Worm (Caenorhabditis elegans) whole organism, late embryonic: ENCODE data around the gene F57G12.1.

ENCODE experiments used
- K02D7.2 ChIP-seq: sonication (generic microtip); optimal IDR thresholded peaks from 2 replicates; lab custom pipeline; 2017; ENCODE audit warnings: mild to moderate bottlenecking, missing genetic modification characterization, missing compliant biosample characterization
- K09A11.1 ChIP-seq: sonication (generic microtip); optimal IDR thresholded peaks from 2 replicates; lab custom pipeline; 2017; ENCODE audit warnings: antibody characterized with exemption, mild to moderate bottlenecking, missing genetic modification characterization, missing compliant biosample characterization; ENCODE audit not compliant: insufficient read depth
- T23F11.4 ChIP-seq: fragments of 200-800 bp; sonication (Bioruptor generic); optimal IDR thresholded peaks from 2 replicates; lab custom pipeline; 2018; ENCODE audit warnings: mild to moderate bottlenecking, missing genetic modification characterization, missing compliant biosample characterization
- ama-1 ChIP-seq: fragments of 150-350 bp; optimal IDR thresholded peaks from 2 replicates; lab custom pipeline; 2014
- ceh-18 ChIP-seq: sonication (generic microtip); optimal IDR thresholded peaks from 2 replicates; lab custom pipeline; 2016; ENCODE audit warnings: missing genetic modification characterization, missing compliant biosample characterization
- ceh-2 ChIP-seq: sonication (generic microtip); optimal IDR thresholded peaks from 2 replicates; lab custom pipeline; 2016; ENCODE audit warnings: missing genotype, missing genetic modification characterization, missing compliant biosample characterization
- ceh-22 ChIP-seq: sonication (generic microtip); optimal IDR thresholded peaks from 2 replicates; lab custom pipeline; 2017; ENCODE audit warnings: missing biosample characterization, missing genetic modification characterization
- ceh-30 ChIP-seq: fragments of 150-350 bp; optimal IDR thresholded peaks from 2 replicates; lab custom pipeline; 2014; ENCODE audit warnings: missing biosample characterization, missing genetic modification characterization
- ceh-34 ChIP-seq: sonication (generic microtip); optimal IDR thresholded peaks from 2 replicates; lab custom pipeline; 2016; ENCODE audit warnings: mild to moderate bottlenecking, missing genetic modification characterization, missing compliant biosample characterization
- ceh-48 ChIP-seq: sonication (generic microtip); optimal IDR thresholded peaks from 2 replicates; lab custom pipeline; 2016; ENCODE audit warnings: missing genetic modification characterization, inconsistent platforms, missing compliant biosample characterization
- ceh-6 ChIP-seq: fragments of 200-800 bp; sonication (Bioruptor generic); optimal IDR thresholded peaks from 2 replicates; lab custom pipeline; 2018; ENCODE audit warnings: mild to moderate bottlenecking, missing genetic modification characterization, missing compliant biosample characterization
- che-1 ChIP-seq: sonication (generic microtip); optimal IDR thresholded peaks from 2 replicates; lab custom pipeline; 2016; ENCODE audit warnings: mild to moderate bottlenecking, missing genetic modification characterization, missing compliant biosample characterization
- dmd-4 ChIP-seq: sonication (generic microtip); optimal IDR thresholded peaks from 2 replicates; lab custom pipeline; 2016; ENCODE audit warnings: borderline replicate concordance, missing genetic modification characterization, missing compliant biosample characterization
- dve-1 ChIP-seq: sonication (generic microtip); optimal IDR thresholded peaks from 2 replicates; lab custom pipeline; 2017; ENCODE audit warnings: antibody characterized with exemption, mild to moderate bottlenecking, missing genetic modification characterization, missing compliant biosample characterization
- elt-2 ChIP-seq: sonication (generic microtip); optimal IDR thresholded peaks from 2 replicates; lab custom pipeline; 2016; ENCODE audit warnings: missing genetic modification reagents, missing genetic modification characterization, missing compliant biosample characterization
- elt-4 ChIP-seq: sonication (generic microtip); optimal IDR thresholded peaks from 2 replicates; lab custom pipeline; 2016; ENCODE audit warnings: missing genetic modification characterization, missing compliant biosample characterization
- ets-4 ChIP-seq: sonication (generic microtip); optimal IDR thresholded peaks from 2 replicates; lab custom pipeline; 2016; ENCODE audit warnings: missing genetic modification characterization, missing compliant biosample characterization
- fkh-10 ChIP-seq: fragments of 150-350 bp; optimal IDR thresholded peaks from 2 replicates; lab custom pipeline; 2014; ENCODE audit warnings: missing biosample characterization, missing genetic modification reagents, missing genetic modification characterization
- fkh-6 ChIP-seq: sonication (generic microtip); optimal IDR thresholded peaks from 2 replicates; lab custom pipeline; 2016; ENCODE audit warnings: missing genetic modification characterization, missing compliant biosample characterization
- hlh-13 ChIP-seq: fragments of 200-800 bp; sonication (Bioruptor generic); optimal IDR thresholded peaks from 2 replicates; lab custom pipeline; 2018; ENCODE audit warnings: mild to moderate bottlenecking, missing genetic modification characterization, missing compliant biosample characterization
- hlh-15 ChIP-seq: sonication (generic microtip); optimal IDR thresholded peaks from 2 replicates; lab custom pipeline; 2016; ENCODE audit warnings: missing genetic modification characterization, missing compliant biosample characterization
- hlh-30 ChIP-seq: sonication (generic microtip); optimal IDR thresholded peaks from 2 replicates; lab custom pipeline; 2017; ENCODE audit warnings: antibody characterized with exemption, missing genetic modification characterization, missing compliant biosample characterization; ENCODE audit not compliant: insufficient read depth
- hlh-6 ChIP-seq: sonication (generic microtip); optimal IDR thresholded peaks from 2 replicates; lab custom pipeline; 2016; ENCODE audit warnings: missing genotype, missing genetic modification characterization, missing compliant biosample characterization
- lim-6 ChIP-seq: sonication (generic microtip); optimal IDR thresholded peaks from 2 replicates; lab custom pipeline; 2016; ENCODE audit warnings: missing genetic modification characterization, missing compliant biosample characterization
- madf-2 ChIP-seq: sonication (generic microtip); optimal IDR thresholded peaks from 2 replicates; lab custom pipeline; 2017; ENCODE audit warnings: missing genetic modification characterization, missing compliant biosample characterization
- mec-3 ChIP-seq: sonication (generic microtip); optimal IDR thresholded peaks from 2 replicates; lab custom pipeline; 2016; ENCODE audit warnings: borderline replicate concordance, missing genetic modification characterization, missing compliant biosample characterization
- nfya-1 ChIP-seq: sonication (generic microtip); optimal IDR thresholded peaks from 2 replicates; lab custom pipeline; 2017; ENCODE audit warnings: missing genetic modification characterization, mild to moderate bottlenecking, missing compliant biosample characterization, antibody characterized with exemption, moderate library complexity
- npax-4 ChIP-seq: sonication (generic microtip); optimal IDR thresholded peaks from 2 replicates; lab custom pipeline; 2016; ENCODE audit warnings: missing genetic modification characterization, missing compliant biosample characterization
- odd-2 ChIP-seq: sonication (generic microtip); optimal IDR thresholded peaks from 2 replicates; lab custom pipeline; 2017; ENCODE audit warnings: antibody characterized with exemption, mild to moderate bottlenecking, missing genetic modification characterization, missing compliant biosample characterization
- pqm-1 ChIP-seq: sonication (generic microtip); optimal IDR thresholded peaks from 2 replicates; lab custom pipeline; 2016; ENCODE audit warnings: missing genetic modification characterization, missing compliant biosample characterization
- ref-2 ChIP-seq: sonication (generic microtip); optimal IDR thresholded peaks from 2 replicates; lab custom pipeline; 2016; ENCODE audit warnings: missing genetic modification characterization, missing compliant biosample characterization
- rnt-1 ChIP-seq: sonication (generic microtip); optimal IDR thresholded peaks from 2 replicates; lab custom pipeline; 2016; ENCODE audit warnings: missing genetic modification characterization, missing compliant biosample characterization
- sdc-2 ChIP-seq: sonication (generic microtip); optimal IDR thresholded peaks from 2 replicates; lab custom pipeline; 2016; ENCODE audit warnings: missing genotype, missing genetic modification characterization, missing compliant biosample characterization
- sox-2 ChIP-seq: fragments of 200-800 bp; sonication (Bioruptor generic); IDR thresholded peaks from 2 replicates; pipeline ENCODE4 v1.3.6; 2022; ENCODE audit warnings: missing genetic modification reagents, missing genetic modification characterization, missing compliant biosample characterization
- sox-4 ChIP-seq: sonication (generic microtip); optimal IDR thresholded peaks from 2 replicates; lab custom pipeline; 2017; ENCODE audit warnings: mild to moderate bottlenecking, missing genetic modification characterization, inconsistent platforms, missing compliant biosample characterization
- syd-9 ChIP-seq: sonication (generic microtip); optimal IDR thresholded peaks from 2 replicates; lab custom pipeline; 2016; ENCODE audit warnings: mild to moderate bottlenecking, missing genetic modification characterization, moderate library complexity, missing compliant biosample characterization
- tbx-7 ChIP-seq: sonication (generic microtip); optimal IDR thresholded peaks from 2 replicates; lab custom pipeline; 2016; ENCODE audit warnings: missing genotype, missing genetic modification characterization, missing compliant biosample characterization
- ttx-3 ChIP-seq: sonication (generic microtip); optimal IDR thresholded peaks from 2 replicates; lab custom pipeline; 2016; ENCODE audit warnings: missing genetic modification reagents, missing genetic modification characterization, missing compliant biosample characterization
- unc-3 ChIP-seq, 2 experiments: fragments of 200-800 bp in 1 of 2; sonication (Bioruptor generic) in 1 of 2; sonication (generic microtip) in 1 of 2; conservative IDR thresholded peaks in 1 of 2; optimal IDR thresholded peaks in 1 of 2; 2 replicates each; pipeline versions ENCODE4 v1.3.6 to Lab custom; 2016 to 2022; ENCODE audit warnings: missing compliant biosample characterization in 2 of 2, missing genetic modification characterization in 2 of 2, missing genetic modification reagents in 1 of 2
- unc-42 ChIP-seq: sonication (generic microtip); optimal IDR thresholded peaks from 2 replicates; lab custom pipeline; 2016; ENCODE audit warnings: missing genotype, missing genetic modification characterization, missing compliant biosample characterization
- zip-5 ChIP-seq: sonication (generic microtip); optimal IDR thresholded peaks from 2 replicates; lab custom pipeline; 2016; ENCODE audit warnings: missing genetic modification characterization, missing compliant biosample characterization
- ztf-16 ChIP-seq: sonication (generic microtip); optimal IDR thresholded peaks from 2 replicates; lab custom pipeline; 2017; ENCODE audit warnings: missing genetic modification characterization, missing compliant biosample characterization

Gene F57G12.1

ce11 chrX:12178351-12179089 is 7.0 kb upstream of the F57G12.1 start:
- peak; percentile 25 for TF ChIP-seq unc-42
- TF ChIP-seq npax-4 (tag; lab: Kevin White, UChicago): no peak
- TF ChIP-seq elt-2: no peak
- TF ChIP-seq lim-6: no peak
- TF ChIP-seq fkh-10 (GFP tag; lab: Kevin White, UChicago): no peak
- no peak for TF ChIP-seq ama-1 (lab: Kevin White, UChicago)
- TF ChIP-seq ceh-34 (tag; lab: Kevin White, UChicago): no peak

DNA sequence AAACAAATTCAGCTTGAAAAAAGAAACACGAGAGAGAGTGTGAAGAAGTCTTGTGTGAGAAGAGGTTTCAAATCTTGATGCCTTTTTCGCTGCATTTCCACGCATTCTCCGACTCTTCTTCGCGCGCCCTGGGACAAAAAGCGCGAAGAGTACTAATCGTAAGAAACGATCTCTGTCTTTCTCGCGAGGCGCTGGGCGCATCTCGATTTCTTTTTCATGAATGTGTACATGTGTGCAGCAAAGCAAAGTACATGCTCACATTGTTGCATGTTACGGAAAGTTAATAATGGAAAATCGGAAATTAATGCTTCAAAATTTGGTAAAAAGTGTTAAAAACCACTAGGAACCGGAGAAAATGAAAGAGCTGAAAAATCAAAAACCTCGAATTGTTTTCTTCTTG is 6.0 kb upstream of the F57G12.1 start:
- TF ChIP-seq hlh-13 (GFP tag; lab: Kevin White, UChicago) (no peak), mec-3 (tag; lab: Kevin White, UChicago) (no peak), npax-4 (tag; lab: Kevin White, UChicago) (no peak), ceh-6 (GFP tag; lab: Kevin White, UChicago) (no peak), pqm-1 (tag; lab: Kevin White, UChicago) (no peak), fkh-6 (tag; lab: Kevin White, UChicago) (no peak), ceh-30 (tag; lab: Kevin White, UChicago) (no peak), ceh-2 (tag; lab: Kevin White, UChicago) (no peak), ceh-18 (tag; lab: Kevin White, UChicago) (no peak), K02D7.2 (tag; lab: Kevin White, UChicago) (no peak), hlh-6 (tag; lab: Kevin White, UChicago) (no peak), unc-3 (GFP tag; conservative IDR thresholded peaks at IDR 0.05; lab: Robert Waterston, UW) (no peak), unc-3 (tag; optimal IDR thresholded peaks at IDR 0.05; lab: Kevin White, UChicago) (no peak), ttx-3 (no peak), dmd-4 (tag; lab: Kevin White, UChicago) (no peak)

DNA sequence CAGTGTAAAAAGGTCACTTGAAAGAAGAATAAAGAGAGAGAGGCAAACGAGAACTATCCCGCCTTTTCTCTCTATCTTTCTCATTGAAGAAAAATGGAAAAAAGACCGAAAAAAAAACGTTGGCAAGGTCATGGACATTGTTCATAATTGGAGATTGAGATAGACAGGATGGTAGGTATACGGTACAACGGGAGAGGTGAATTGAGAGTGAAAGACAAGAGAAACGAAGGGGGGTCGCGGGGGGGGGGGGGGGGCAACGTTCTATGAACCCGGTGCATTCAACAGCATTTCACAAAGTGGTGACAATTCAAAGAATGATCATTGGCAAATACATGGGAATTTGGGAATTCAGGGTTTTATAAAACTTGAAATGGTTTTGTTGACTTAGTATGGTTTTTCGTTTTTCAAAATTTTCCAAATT is 5.4 kb upstream of the F57G12.1 start:
- TF ChIP-seq T23F11.4 (GFP tag; lab: Kevin White, UChicago) (no peak), ref-2 (tag; lab: Kevin White, UChicago) (no peak), pqm-1 (tag; lab: Kevin White, UChicago) (no peak), ztf-16 (no peak), hlh-30 (no peak), K09A11.1 (tag; lab: Kevin White, UChicago) (no peak), ceh-22 (tag; lab: Kevin White, UChicago) (no peak), lim-6 (no peak)

DNA sequence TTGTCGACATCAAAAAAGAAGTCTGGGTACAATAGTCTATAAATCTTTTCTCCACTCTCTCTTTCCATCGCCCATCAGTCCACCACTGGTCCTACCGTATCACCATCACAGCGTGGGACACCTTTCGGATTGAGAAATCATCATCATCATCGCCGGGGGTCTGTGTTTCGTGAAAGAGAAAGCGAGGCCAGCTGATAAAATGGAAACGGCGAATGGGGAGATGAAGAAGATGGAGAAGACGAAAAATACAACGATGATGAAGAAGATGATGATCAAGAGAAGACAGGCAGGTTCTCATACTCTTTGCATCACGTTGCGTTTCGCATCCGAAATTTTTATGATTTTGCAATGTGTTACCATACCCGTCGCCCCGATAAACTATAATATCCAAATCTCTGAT is 4.9 kb upstream of the F57G12.1 start:
- peak; percentile 12 for TF ChIP-seq nfya-1 (tag; lab: Kevin White, UChicago)
- no peak for TF ChIP-seq syd-9 (tag; lab: Kevin White, UChicago)
- peak; percentile 32 for TF ChIP-seq sdc-2 (tag; lab: Kevin White, UChicago)
- peak; percentile 52 for TF ChIP-seq ref-2 (tag; lab: Kevin White, UChicago)
- peak; percentile 4 for TF ChIP-seq ceh-18 (tag; lab: Kevin White, UChicago)
- TF ChIP-seq ceh-48: no peak

DNA sequence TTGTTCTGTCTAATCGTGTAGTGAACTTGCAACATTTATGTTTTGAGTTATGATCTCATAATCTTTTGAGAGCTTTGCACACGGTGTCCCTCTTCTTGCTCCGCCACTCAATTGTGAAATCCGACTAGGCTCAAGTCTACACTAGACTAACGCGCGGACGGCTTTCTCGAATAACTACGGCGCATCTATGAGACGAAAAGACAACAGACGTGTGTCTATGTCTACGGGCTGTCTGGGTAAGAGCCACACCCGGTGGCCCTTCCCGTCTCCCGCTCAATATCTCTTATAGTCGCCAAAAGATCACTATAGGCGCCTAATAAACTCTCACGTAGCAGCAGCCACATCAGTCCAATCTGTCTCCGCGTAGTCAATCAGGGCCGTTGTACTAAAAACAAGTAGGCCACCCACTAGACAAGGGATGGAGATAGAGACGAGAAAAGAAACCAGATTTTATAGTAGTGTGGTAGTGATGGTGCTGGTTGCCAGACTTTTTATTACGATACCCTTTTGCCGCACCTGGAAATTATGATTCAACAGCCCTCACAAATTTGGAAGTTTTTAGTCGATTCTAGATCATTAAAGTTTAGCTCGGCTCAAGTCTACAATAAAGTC is 4.3 kb upstream of the F57G12.1 start:
- TF ChIP-seq sox-4 (no peak), odd-2 (tag; lab: Kevin White, UChicago) (no peak), madf-2 (tag; lab: Kevin White, UChicago) (no peak), elt-2 (no peak), K09A11.1 (tag; lab: Kevin White, UChicago) (no peak), tbx-7 (tag; lab: Kevin White, UChicago) (no peak), che-1 (tag; lab: Kevin White, UChicago) (no peak), sox-2 (GFP tag; lab: Robert Waterston, UW) (no peak), ets-4 (tag; lab: Kevin White, UChicago) (no peak), unc-42 (no peak), ceh-48 (no peak), hlh-6 (tag; lab: Kevin White, UChicago) (no peak), hlh-30 (no peak), nfya-1 (tag; lab: Kevin White, UChicago) (peak; percentile 1), rnt-1 (peak; percentile 8), elt-4 (tag; lab: Kevin White, UChicago) (peak; percentile 9), dve-1 (no peak), hlh-15 (tag; lab: Kevin White, UChicago) (no peak), zip-5 (no peak)
